Worm (Caenorhabditis elegans) whole organism, L1 larva: Measurements from ENCODE around the gene gon-4.

Experiments used
- C16A3.4 ChIP-seq: fragments of 150-350 bp; optimal IDR thresholded peaks from 2 replicates; lab custom pipeline; 2014; ENCODE audit warnings: missing biosample characterization, missing genetic modification characterization
- C34B4.2 ChIP-seq: sonication (generic microtip); optimal IDR thresholded peaks from 2 replicates; lab custom pipeline; 2017; ENCODE audit warnings: mild to moderate bottlenecking, missing genetic modification characterization, missing compliant biosample characterization
- alr-1 ChIP-seq: fragments of 200-800 bp; sonication (Bioruptor generic); optimal IDR thresholded peaks from 2 replicates; lab custom pipeline; 2018; ENCODE audit warnings: borderline replicate concordance, mild to moderate bottlenecking, missing genetic modification characterization, missing compliant biosample characterization
- ama-1 ChIP-seq: fragments of 150-350 bp; optimal IDR thresholded peaks from 2 replicates; lab custom pipeline; 2014
- blmp-1 ChIP-seq: fragments of 150-350 bp; optimal IDR thresholded peaks from 2 replicates; lab custom pipeline; 2014; ENCODE audit warnings: missing biosample characterization, missing genetic modification characterization
- ceh-82 ChIP-seq, 3 experiments: fragments of 150-350 bp in 1 of 3; sonication (generic microtip) in 2 of 3; optimal IDR thresholded peaks; 2 replicates each; lab custom pipeline; 2014 to 2017; ENCODE audit warnings: missing biosample characterization in 3 of 3, missing genetic modification characterization in 3 of 3
- ceh-88 ChIP-seq: fragments of 200-800 bp; sonication (Bioruptor generic); IDR thresholded peaks from 2 replicates; pipeline ENCODE4 v1.3.6; 2022; ENCODE audit warnings: missing genetic modification characterization, missing compliant biosample characterization
- ceh-90 ChIP-seq: sonication (generic microtip); optimal IDR thresholded peaks from 2 replicates; lab custom pipeline; 2016; ENCODE audit warnings: missing genetic modification characterization, missing compliant biosample characterization
- ces-1 ChIP-seq: fragments of 150-350 bp; optimal IDR thresholded peaks from 2 replicates; lab custom pipeline; 2014; ENCODE audit warnings: missing biosample characterization, missing genetic modification reagents, missing genetic modification characterization
- dpl-1 ChIP-seq, 3 experiments: fragments of 150-350 bp in 2 of 3; sonication (generic microtip) in 1 of 3; optimal IDR thresholded peaks; 2 replicates each; lab custom pipeline; 2014 to 2017; ENCODE audit warnings: missing biosample characterization in 3 of 3, missing genetic modification characterization in 3 of 3, missing genetic modification reagents in 3 of 3
- egl-13 ChIP-seq: sonication (generic microtip); optimal IDR thresholded peaks from 2 replicates; lab custom pipeline; 2016; ENCODE audit warnings: missing genotype, missing genetic modification reagents, missing genetic modification characterization, missing compliant biosample characterization
- egl-27 ChIP-seq, 2 experiments: fragments of 150-350 bp in 1 of 2; sonication (generic microtip); optimal IDR thresholded peaks; 3 replicates each; lab custom pipeline; 2017 to 2018; ENCODE audit warnings: missing biosample characterization in 2 of 2, missing genetic modification characterization in 2 of 2, missing genetic modification reagents in 2 of 2
- elt-3 ChIP-seq, 6 experiments: fragments of 150-350 bp in 1 of 6; sonication (generic microtip); optimal IDR thresholded peaks; 2 replicates each; lab custom pipeline; 2017 to 2018; ENCODE audit warnings: missing biosample characterization in 6 of 6, missing genetic modification characterization in 6 of 6, inconsistent platforms in 1 of 6
- ets-5 ChIP-seq: fragments of 200-800 bp; sonication (Bioruptor generic); IDR thresholded peaks from 2 replicates; pipeline ENCODE4 v1.3.6; 2022; ENCODE audit warnings: missing genetic modification characterization, missing compliant biosample characterization
- fkh-4 ChIP-seq: sonication (generic microtip); optimal IDR thresholded peaks from 2 replicates; lab custom pipeline; 2016; ENCODE audit warnings: missing compliant biosample characterization, missing genetic modification characterization, borderline replicate concordance
- fkh-8 ChIP-seq: sonication (generic microtip); optimal IDR thresholded peaks from 2 replicates; lab custom pipeline; 2016; ENCODE audit warnings: mild to moderate bottlenecking, missing genetic modification characterization, missing compliant biosample characterization
- fos-1 ChIP-seq: fragments of 150-350 bp; optimal IDR thresholded peaks from 2 replicates; lab custom pipeline; 2014; ENCODE audit warnings: missing biosample characterization, missing genetic modification characterization
- grh-1 ChIP-seq: fragments of 200-800 bp; sonication (Bioruptor generic); IDR thresholded peaks from 2 replicates; pipeline ENCODE4 v1.3.6; 2022; ENCODE audit warnings: missing genetic modification reagents, missing genetic modification characterization, missing compliant biosample characterization
- hlh-4 ChIP-seq: sonication (generic microtip); optimal IDR thresholded peaks from 2 replicates; lab custom pipeline; 2016; ENCODE audit warnings: mild to moderate bottlenecking, missing genetic modification characterization, missing compliant biosample characterization
- hpl-2 ChIP-seq: fragments of 150-350 bp; optimal IDR thresholded peaks from 2 replicates; lab custom pipeline; 2014; ENCODE audit warnings: missing biosample characterization, missing genetic modification reagents, missing genetic modification characterization
- jun-1 ChIP-seq: fragments of 150-350 bp; optimal IDR thresholded peaks from 2 replicates; lab custom pipeline; 2014; ENCODE audit warnings: missing biosample characterization, missing genetic modification reagents, missing genetic modification characterization
- lin-15B ChIP-seq: fragments of 150-350 bp; sonication (generic microtip); optimal IDR thresholded peaks from 3 replicates; lab custom pipeline; 2014; ENCODE audit warnings: missing biosample characterization, missing genetic modification characterization
- lir-3 ChIP-seq: sonication (generic microtip); optimal IDR thresholded peaks from 2 replicates; lab custom pipeline; 2016; ENCODE audit warnings: mild to moderate bottlenecking, missing genetic modification characterization, moderate library complexity, missing compliant biosample characterization; ENCODE audit not compliant: poor library complexity
- lsy-2 ChIP-seq, 2 experiments: fragments of 150-350 bp; optimal IDR thresholded peaks; 2 replicates each; lab custom pipeline; 2014; ENCODE audit warnings: missing biosample characterization in 2 of 2, missing genetic modification characterization in 2 of 2
- mab-9 ChIP-seq: fragments of 200-800 bp; sonication (Bioruptor generic); IDR thresholded peaks from 2 replicates; pipeline ENCODE4 v1.3.6; 2022; ENCODE audit warnings: missing genetic modification reagents, missing genetic modification characterization, missing compliant biosample characterization
- mef-2 ChIP-seq: fragments of 150-350 bp; optimal IDR thresholded peaks from 2 replicates; lab custom pipeline; 2014; ENCODE audit warnings: missing biosample characterization, missing genetic modification characterization
- mep-1 ChIP-seq: fragments of 150-350 bp; optimal IDR thresholded peaks from 2 replicates; lab custom pipeline; 2014; ENCODE audit warnings: missing biosample characterization, missing genetic modification characterization
- nhr-20 ChIP-seq: sonication (generic microtip); optimal IDR thresholded peaks from 2 replicates; lab custom pipeline; 2016; ENCODE audit warnings: mild to moderate bottlenecking, missing genetic modification characterization, missing compliant biosample characterization
- nhr-237 ChIP-seq: fragments of 150-350 bp; optimal IDR thresholded peaks from 2 replicates; lab custom pipeline; 2014; ENCODE audit warnings: missing biosample characterization, missing genetic modification characterization
- nhr-28 ChIP-seq: fragments of 150-350 bp; optimal IDR thresholded peaks from 2 replicates; lab custom pipeline; 2014; ENCODE audit warnings: missing biosample characterization, missing genetic modification characterization
- nhr-47 ChIP-seq: sonication (generic microtip); optimal IDR thresholded peaks from 2 replicates; lab custom pipeline; 2016; ENCODE audit warnings: mild to moderate bottlenecking, missing genetic modification characterization, moderate library complexity, missing compliant biosample characterization
- nhr-71 ChIP-seq: sonication (generic microtip); optimal IDR thresholded peaks from 2 replicates; lab custom pipeline; 2016; ENCODE audit warnings: mild to moderate bottlenecking, missing genetic modification characterization, moderate library complexity, missing compliant biosample characterization
- nhr-76 ChIP-seq: sonication (generic microtip); optimal IDR thresholded peaks from 2 replicates; lab custom pipeline; 2017; ENCODE audit warnings: missing biosample characterization, missing genetic modification characterization
- nhr-85 ChIP-seq: sonication (generic microtip); peaks from one replicate; lab custom pipeline; 2016; ENCODE audit warnings: missing genetic modification characterization, inconsistent platforms, missing compliant biosample characterization
- nhr-90 ChIP-seq: sonication (generic microtip); optimal IDR thresholded peaks from 2 replicates; lab custom pipeline; 2016; ENCODE audit warnings: mild to moderate bottlenecking, missing genetic modification characterization, missing compliant biosample characterization; ENCODE audit not compliant: poor library complexity
- pag-3 ChIP-seq: sonication (generic microtip); optimal IDR thresholded peaks from 2 replicates; lab custom pipeline; 2017; ENCODE audit warnings: missing genetic modification characterization, mild to moderate bottlenecking, missing compliant biosample characterization, antibody characterized with exemption, borderline replicate concordance; ENCODE audit not compliant: insufficient read depth
- pqm-1 ChIP-seq: sonication (generic microtip); optimal IDR thresholded peaks from 3 replicates; lab custom pipeline; 2017; ENCODE audit warnings: missing biosample characterization, missing genetic modification characterization
- skn-1 ChIP-seq: fragments of 150-350 bp; optimal IDR thresholded peaks from 2 replicates; lab custom pipeline; 2014; ENCODE audit warnings: missing biosample characterization, missing genetic modification characterization
- snu-23 ChIP-seq: sonication (generic microtip); optimal IDR thresholded peaks from 2 replicates; lab custom pipeline; 2016; ENCODE audit warnings: missing genetic modification characterization, missing compliant biosample characterization
- sox-4 ChIP-seq: sonication (generic microtip); optimal IDR thresholded peaks from 2 replicates; lab custom pipeline; 2016; ENCODE audit warnings: missing genetic modification characterization, missing compliant biosample characterization
- sptf-1 ChIP-seq: fragments of 150-350 bp; optimal IDR thresholded peaks from 2 replicates; lab custom pipeline; 2014; ENCODE audit warnings: missing biosample characterization, missing genetic modification characterization
- swsn-7 ChIP-seq: sonication (generic microtip); optimal IDR thresholded peaks from 2 replicates; lab custom pipeline; 2016; ENCODE audit warnings: missing genetic modification characterization, missing compliant biosample characterization
- tlp-1 ChIP-seq: fragments of 150-350 bp; optimal IDR thresholded peaks from 2 replicates; lab custom pipeline; 2014; ENCODE audit warnings: missing biosample characterization, missing genetic modification characterization
- unc-130 ChIP-seq: fragments of 150-350 bp; optimal IDR thresholded peaks from 2 replicates; lab custom pipeline; 2017; ENCODE audit warnings: missing biosample characterization, missing genetic modification characterization, inconsistent platforms
- unc-30 ChIP-seq: sonication (generic microtip); optimal IDR thresholded peaks from 2 replicates; lab custom pipeline; 2017; ENCODE audit warnings: missing biosample characterization, missing genetic modification characterization
- unc-62 ChIP-seq: fragments of 150-350 bp; optimal IDR thresholded peaks from 2 replicates; lab custom pipeline; 2014; ENCODE audit warnings: missing biosample characterization, missing genetic modification reagents, missing genetic modification characterization
- unc-86 ChIP-seq: sonication (generic microtip); optimal IDR thresholded peaks from 2 replicates; lab custom pipeline; 2016; ENCODE audit warnings: missing genetic modification characterization, missing compliant biosample characterization
- ztf-11 ChIP-seq, 2 experiments: sonication (generic microtip); optimal IDR thresholded peaks; 2 replicates each; lab custom pipeline; 2016 to 2017; ENCODE audit warnings: missing genetic modification characterization in 2 of 2, missing biosample characterization in 1 of 2, missing compliant biosample characterization in 1 of 2

gon-4 gene

ce11 chrIV:10239045-10239444 lies 41.4 kb downstream of the gon-4 start, which contains the start of gene ech-8:
ech-8 (minus strand) TSS chrIV:10239176.
- TF ChIP-seq mef-2 (tag; lab: Kevin White, UChicago) (no peak), nhr-20 (tag; lab: Kevin White, UChicago) (peak; percentile 13), elt-3 (tag; optimal IDR thresholded peaks at IDR 0.05; lab: Kevin White, UChicago) (peak in 1 of 6 experiments; percentile 5)

- no peak for TF ChIP-seq dpl-1 (GFP tag; optimal IDR thresholded peaks at IDR 0.05; lab: Kevin White, UChicago)
- TF ChIP-seq nhr-85 (tag; lab: Kevin White, UChicago), result peak; percentile 53
- TF ChIP-seq unc-130 (tag; lab: Kevin White, UChicago), result no peak
- TF ChIP-seq nhr-71, result peak; percentile 11
- TF ChIP-seq, all 84 proteins: peak for 2
Measured at ce11 chrIV:10241659-10242058, 44.0 kb downstream of the gon-4 start, which contains the start of gene lipl-7. lipl-7 (minus strand) TSS chrIV:10241823.

ce11 chrIV:10242458-10243123 lies 45.0 kb downstream of the gon-4 start:
- TF ChIP-seq skn-1 (peak; percentile 50), C34B4.2 (tag; lab: Kevin White, UChicago) (no peak), C16A3.4 (tag; lab: Kevin White, UChicago) (peak; percentile 21), hlh-4 (tag; lab: Kevin White, UChicago) (no peak), ama-1 (no peak), tlp-1 (tag; lab: Kevin White, UChicago) (no peak), nhr-90 (no peak), ceh-88 (GFP tag; lab: Robert Waterston, UW) (no peak), nhr-76 (tag; lab: Kevin White, UChicago) (no peak), ceh-90 (tag; lab: Kevin White, UChicago) (peak; percentile 61), blmp-1 (tag; lab: Kevin White, UChicago) (peak; percentile 72), unc-62 (GFP tag; lab: Kevin White, UChicago) (no peak), snu-23 (GFP tag; lab: Kevin White, UChicago) (peak; percentile 45), lin-15B (no peak), lir-3 (peak; percentile 40), pqm-1 (tag; lab: Kevin White, UChicago) (no peak), ces-1 (GFP tag; lab: Kevin White, UChicago) (no peak), nhr-47 (no peak), jun-1 (tag; lab: Kevin White, UChicago) (no peak), ceh-82 (tag; optimal IDR thresholded peaks at IDR 0.05; lab: Kevin White, UChicago) (no peak), ztf-11 (tag; optimal IDR thresholded peaks at IDR 0.05; lab: Kevin White, UChicago) (no peak), mep-1 (tag; lab: Kevin White, UChicago) (peak; percentile 41), hpl-2 (GFP tag; lab: Kevin White, UChicago) (no peak), egl-27 (tag; optimal IDR thresholded peaks at IDR 0.05; lab: Kevin White, UChicago) (no peak), fkh-8 (tag; lab: Kevin White, UChicago) (no peak), swsn-7 (tag; lab: Kevin White, UChicago) (peak; percentile 1), lsy-2 (tag; optimal IDR thresholded peaks at IDR 0.05; lab: Kevin White, UChicago) (peak in 1 of 2 experiments; percentile 55), sox-4 (tag; lab: Kevin White, UChicago) (no peak), sptf-1 (tag; lab: Kevin White, UChicago) (no peak), unc-130 (tag; lab: Kevin White, UChicago) (peak; percentile 41), grh-1 (no peak), egl-13 (no peak), alr-1 (tag; lab: Kevin White, UChicago) (no peak), ets-5 (no peak), unc-30 (tag; lab: Kevin White, UChicago) (no peak), nhr-71 (peak; percentile 44), pag-3 (tag; lab: Kevin White, UChicago) (no peak), fkh-4 (tag; lab: Kevin White, UChicago) (no peak), nhr-237 (tag; lab: Kevin White, UChicago) (no peak), mab-9 (GFP tag; lab: Robert Waterston, UW) (no peak), fos-1 (no peak), unc-86 (no peak), nhr-28 (tag; lab: Kevin White, UChicago) (no peak)
